Worm (Caenorhabditis elegans) whole organism, L2 larva: ENCODE data around the gene sru-42.

ENCODE experiments used
- C34F6.9 ChIP-seq: fragments of 150-350 bp; optimal IDR thresholded peaks from 2 replicates; lab custom pipeline; 2014; ENCODE audit warnings: missing biosample characterization, missing genetic modification characterization
- F13H6.1 ChIP-seq: sonication (generic microtip); optimal IDR thresholded peaks from 2 replicates; lab custom pipeline; 2016; ENCODE audit warnings: missing genetic modification characterization, missing compliant biosample characterization
- R02D3.7 ChIP-seq: fragments of 150-350 bp; optimal IDR thresholded peaks from 2 replicates; lab custom pipeline; 2014; ENCODE audit warnings: missing biosample characterization, missing genetic modification characterization
- Y55F3AM.14 ChIP-seq: fragments of 200-800 bp; sonication (Bioruptor generic); optimal IDR thresholded peaks from 2 replicates; lab custom pipeline; 2018; ENCODE audit warnings: mild to moderate bottlenecking, missing genetic modification characterization, missing compliant biosample characterization
- ZK546.5 ChIP-seq: sonication (generic microtip); optimal IDR thresholded peaks from 2 replicates; lab custom pipeline; 2017; ENCODE audit warnings: missing biosample characterization, missing genetic modification characterization
- alr-1 ChIP-seq: fragments of 150-350 bp; optimal IDR thresholded peaks from 2 replicates; lab custom pipeline; 2014; ENCODE audit warnings: missing biosample characterization, missing genetic modification characterization
- aly-2 ChIP-seq: fragments of 150-350 bp; optimal IDR thresholded peaks from 2 replicates; lab custom pipeline; 2014; ENCODE audit warnings: missing biosample characterization, missing genetic modification characterization
- ama-1 ChIP-seq: fragments of 150-350 bp; optimal IDR thresholded peaks from 2 replicates; lab custom pipeline; 2018; ENCODE audit warnings: inconsistent platforms
- blmp-1 ChIP-seq: sonication (generic microtip); optimal IDR thresholded peaks from 2 replicates; lab custom pipeline; 2017; ENCODE audit warnings: missing genetic modification characterization, mild to moderate bottlenecking, missing compliant biosample characterization, antibody characterized with exemption, moderate library complexity; ENCODE audit not compliant: insufficient read depth
- ceh-16 ChIP-seq: fragments of 150-350 bp; optimal IDR thresholded peaks from 2 replicates; lab custom pipeline; 2014; ENCODE audit warnings: missing biosample characterization, missing genetic modification characterization
- ceh-82 ChIP-seq: fragments of 150-350 bp; optimal IDR thresholded peaks from 2 replicates; lab custom pipeline; 2014; ENCODE audit warnings: missing biosample characterization, missing genetic modification characterization
- crh-2 ChIP-seq: sonication (generic microtip); optimal IDR thresholded peaks from 2 replicates; lab custom pipeline; 2017; ENCODE audit warnings: missing biosample characterization, missing genetic modification characterization
- dmd-4 ChIP-seq: sonication (generic microtip); optimal IDR thresholded peaks from 2 replicates; lab custom pipeline; 2017; ENCODE audit warnings: missing biosample characterization, missing genetic modification characterization
- egl-27 ChIP-seq: sonication (generic microtip); optimal IDR thresholded peaks from 3 replicates; lab custom pipeline; 2017; ENCODE audit warnings: missing biosample characterization, missing genetic modification reagents, missing genetic modification characterization
- elt-1 ChIP-seq: fragments of 150-350 bp; optimal IDR thresholded peaks from 2 replicates; lab custom pipeline; 2014; ENCODE audit warnings: missing biosample characterization, missing genetic modification characterization
- elt-3 ChIP-seq: sonication (generic microtip); optimal IDR thresholded peaks from 2 replicates; lab custom pipeline; 2017; ENCODE audit warnings: missing biosample characterization, missing genetic modification characterization
- fos-1 ChIP-seq: fragments of 150-350 bp; optimal IDR thresholded peaks from 2 replicates; lab custom pipeline; 2014; ENCODE audit warnings: missing biosample characterization, missing genetic modification characterization
- gmeb-1 ChIP-seq: fragments of 150-350 bp; optimal IDR thresholded peaks from 2 replicates; lab custom pipeline; 2014; ENCODE audit warnings: missing biosample characterization, missing genetic modification characterization
- lin-11 ChIP-seq: fragments of 150-350 bp; sonication (generic microtip); optimal IDR thresholded peaks from 2 replicates; lab custom pipeline; 2014; ENCODE audit warnings: missing biosample characterization, missing genetic modification characterization, inconsistent platforms, mixed read lengths
- lin-13 ChIP-seq: fragments of 150-350 bp; optimal IDR thresholded peaks from 2 replicates; lab custom pipeline; 2014; ENCODE audit warnings: missing biosample characterization, missing genetic modification reagents, missing genetic modification characterization
- lin-39 ChIP-seq: fragments of 150-350 bp; optimal IDR thresholded peaks from 2 replicates; lab custom pipeline; 2014; ENCODE audit warnings: missing biosample characterization, missing genetic modification reagents, missing genetic modification characterization
- lsy-2 ChIP-seq, 2 experiments: fragments of 150-350 bp in 1 of 2; sonication (generic microtip) in 1 of 2; optimal IDR thresholded peaks; 2 replicates each; lab custom pipeline; 2014 to 2017; ENCODE audit warnings: missing biosample characterization in 2 of 2, missing genetic modification characterization in 2 of 2
- mab-5 ChIP-seq: fragments of 150-350 bp; optimal IDR thresholded peaks from 2 replicates; lab custom pipeline; 2014; ENCODE audit warnings: missing biosample characterization, missing genetic modification characterization
- mbf-1 ChIP-seq: sonication (generic microtip); optimal IDR thresholded peaks from 2 replicates; lab custom pipeline; 2017; ENCODE audit warnings: missing biosample characterization, missing genetic modification characterization
- mdl-1 ChIP-seq, 2 experiments: fragments of 150-350 bp in 1 of 2; sonication (generic microtip) in 1 of 2; optimal IDR thresholded peaks; 2 replicates each; lab custom pipeline; 2017; ENCODE audit warnings: missing biosample characterization in 2 of 2, missing genetic modification characterization in 2 of 2
- nhr-10 ChIP-seq: sonication (generic microtip); optimal IDR thresholded peaks from 2 replicates; lab custom pipeline; 2017; ENCODE audit warnings: missing biosample characterization, missing genetic modification characterization
- nhr-11 ChIP-seq: fragments of 150-350 bp; optimal IDR thresholded peaks from 2 replicates; lab custom pipeline; 2014; ENCODE audit warnings: missing biosample characterization, missing genetic modification characterization
- nhr-12 ChIP-seq: fragments of 150-350 bp; optimal IDR thresholded peaks from 2 replicates; lab custom pipeline; 2014; ENCODE audit warnings: missing biosample characterization, missing genetic modification characterization
- nhr-129 ChIP-seq: fragments of 150-350 bp; optimal IDR thresholded peaks from 2 replicates; lab custom pipeline; 2014; ENCODE audit warnings: missing biosample characterization, missing genetic modification characterization
- nhr-21 ChIP-seq: fragments of 150-350 bp; optimal IDR thresholded peaks from 2 replicates; lab custom pipeline; 2014; ENCODE audit warnings: missing biosample characterization, missing genetic modification characterization
- nhr-23 ChIP-seq: fragments of 150-350 bp; optimal IDR thresholded peaks from 2 replicates; lab custom pipeline; 2014; ENCODE audit warnings: missing biosample characterization, missing genetic modification reagents, missing genetic modification characterization
- nhr-237 ChIP-seq: fragments of 150-350 bp; optimal IDR thresholded peaks from 2 replicates; lab custom pipeline; 2014; ENCODE audit warnings: missing biosample characterization, missing genetic modification characterization
- nhr-25 ChIP-seq: fragments of 150-350 bp; sonication (generic microtip); optimal IDR thresholded peaks from 3 replicates; lab custom pipeline; 2014; ENCODE audit warnings: missing biosample characterization, missing genetic modification characterization
- nhr-6 ChIP-seq: fragments of 150-350 bp; optimal IDR thresholded peaks from 2 replicates; lab custom pipeline; 2014; ENCODE audit warnings: missing biosample characterization, missing genetic modification characterization
- nhr-77 ChIP-seq: fragments of 150-350 bp; optimal IDR thresholded peaks from 2 replicates; lab custom pipeline; 2014; ENCODE audit warnings: missing biosample characterization, missing genetic modification characterization
- peb-1 ChIP-seq: fragments of 150-350 bp; optimal IDR thresholded peaks from 2 replicates; lab custom pipeline; 2014; ENCODE audit warnings: missing biosample characterization, missing genetic modification characterization
- sem-4 ChIP-seq: fragments of 150-350 bp; optimal IDR thresholded peaks from 2 replicates; lab custom pipeline; 2014; ENCODE audit warnings: missing biosample characterization, missing genetic modification reagents, missing genetic modification characterization
- skn-1 ChIP-seq: sonication (generic microtip); optimal IDR thresholded peaks from 2 replicates; lab custom pipeline; 2017; ENCODE audit warnings: missing biosample characterization, missing genetic modification characterization
- sma-3 ChIP-seq: sonication (generic microtip); optimal IDR thresholded peaks from 2 replicates; lab custom pipeline; 2016; ENCODE audit warnings: missing genetic modification reagents, missing genetic modification characterization, missing compliant biosample characterization
- sma-9 ChIP-seq, 2 experiments: fragments of 150-350 bp in 1 of 2; sonication (generic microtip) in 1 of 2; optimal IDR thresholded peaks; 2 replicates each; lab custom pipeline; 2014 to 2016; ENCODE audit warnings: missing genetic modification characterization in 2 of 2, mild to moderate bottlenecking in 1 of 2, missing biosample characterization in 1 of 2, missing compliant biosample characterization in 1 of 2, missing genetic modification reagents in 1 of 2, moderate library complexity in 1 of 2
- snpc-4 ChIP-seq: fragments of 150-350 bp; optimal IDR thresholded peaks from 2 replicates; lab custom pipeline; 2014; ENCODE audit warnings: missing biosample characterization, missing genetic modification characterization
- unc-39 ChIP-seq: fragments of 150-350 bp; optimal IDR thresholded peaks from 2 replicates; lab custom pipeline; 2014; ENCODE audit warnings: missing biosample characterization, missing genetic modification characterization
- unc-55 ChIP-seq: fragments of 150-350 bp; sonication (generic microtip); optimal IDR thresholded peaks from 3 replicates; lab custom pipeline; 2014; ENCODE audit warnings: missing biosample characterization, missing genetic modification reagents, missing genetic modification characterization
- unc-62 ChIP-seq: fragments of 150-350 bp; optimal IDR thresholded peaks from 2 replicates; lab custom pipeline; 2014; ENCODE audit warnings: missing biosample characterization, missing genetic modification reagents, missing genetic modification characterization
- zag-1 ChIP-seq: fragments of 150-350 bp; optimal IDR thresholded peaks from 2 replicates; lab custom pipeline; 2014; ENCODE audit warnings: missing biosample characterization, missing genetic modification characterization
- ztf-1 ChIP-seq: fragments of 200-800 bp; sonication (Bioruptor generic); conservative IDR thresholded peaks from 2 replicates; pipeline ENCODE4 v1.3.6; 2022; ENCODE audit warnings: missing genetic modification characterization, missing compliant biosample characterization
- ztf-11 ChIP-seq: sonication (generic microtip); optimal IDR thresholded peaks from 2 replicates; lab custom pipeline; 2017; ENCODE audit warnings: missing biosample characterization, missing genetic modification characterization
- ztf-4 ChIP-seq: fragments of 150-350 bp; optimal IDR thresholded peaks from 2 replicates; lab custom pipeline; 2014; ENCODE audit warnings: missing biosample characterization, missing genetic modification characterization

The sru-42 gene

DNA sequence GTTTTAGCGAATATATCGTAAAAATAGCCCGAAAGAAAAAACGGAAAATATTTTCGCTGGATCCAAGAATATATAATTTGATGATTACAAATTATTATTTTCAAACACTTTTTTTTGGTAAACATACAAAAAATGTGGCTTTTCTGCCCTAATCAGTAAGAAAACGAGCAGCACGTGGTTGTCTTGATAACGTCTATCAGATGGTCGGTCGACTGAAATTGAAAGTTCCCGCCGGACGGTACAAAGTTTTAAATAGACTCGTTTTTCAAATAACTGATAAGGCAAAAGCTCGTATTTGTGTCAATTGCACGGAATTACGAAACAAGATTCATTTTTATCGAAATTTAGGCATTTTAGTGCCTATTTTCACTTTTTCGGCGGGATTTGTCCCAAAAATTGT, 16.5 kb downstream of the sru-42 start:
- TF ChIP-seq nhr-11 (tag; lab: Kevin White, UChicago) (no peak), zag-1 (tag; lab: Kevin White, UChicago) (no peak), lin-11 (tag; lab: Kevin White, UChicago) (no peak), mdl-1 (tag; optimal IDR thresholded peaks at IDR 0.05; lab: Kevin White, UChicago) (peak in 1 of 2 experiments; percentile 67), nhr-77 (tag; lab: Kevin White, UChicago) (no peak), egl-27 (no peak), snpc-4 (no peak), nhr-10 (tag; lab: Kevin White, UChicago) (no peak), R02D3.7 (tag; lab: Kevin White, UChicago) (no peak), skn-1 (tag; lab: Kevin White, UChicago) (peak; percentile 46), unc-62 (GFP tag; lab: Kevin White, UChicago) (no peak), aly-2 (tag; lab: Kevin White, UChicago) (no peak), lsy-2 (tag; optimal IDR thresholded peaks at IDR 0.05; lab: Kevin White, UChicago) (no peak), lin-39 (tag; lab: Kevin White, UChicago) (no peak), unc-39 (tag; lab: Kevin White, UChicago) (no peak), Y55F3AM.14 (GFP tag; lab: Kevin White, UChicago) (no peak), crh-2 (peak; percentile 72), dmd-4 (tag; lab: Kevin White, UChicago) (no peak), ztf-1 (GFP tag; lab: Robert Waterston, UW) (no peak), nhr-6 (no peak), ceh-82 (tag; lab: Kevin White, UChicago) (no peak), F13H6.1 (peak; percentile 66), gmeb-1 (tag; lab: Kevin White, UChicago) (peak; percentile 65), sem-4 (tag; lab: Kevin White, UChicago) (no peak), ztf-11 (no peak), nhr-129 (tag; lab: Kevin White, UChicago) (no peak), ztf-4 (tag; lab: Kevin White, UChicago) (no peak), elt-1 (tag; lab: Kevin White, UChicago) (no peak), fos-1 (tag; lab: Kevin White, UChicago) (peak; percentile 82), nhr-25 (no peak), nhr-12 (tag; lab: Kevin White, UChicago) (no peak), unc-55 (GFP tag; lab: Kevin White, UChicago) (no peak), ZK546.5 (tag; lab: Kevin White, UChicago) (no peak), sma-3 (GFP tag; lab: Kevin White, UChicago) (peak; percentile 33), alr-1 (tag; lab: Kevin White, UChicago) (no peak), nhr-237 (tag; lab: Kevin White, UChicago) (no peak), nhr-21 (tag; lab: Kevin White, UChicago) (no peak), mbf-1 (tag; lab: Kevin White, UChicago) (no peak), ama-1 (no peak), elt-3 (tag; lab: Kevin White, UChicago) (no peak), C34F6.9 (tag; lab: Kevin White, UChicago) (no peak), nhr-23 (tag; lab: Kevin White, UChicago) (no peak), ceh-16 (tag; lab: Kevin White, UChicago) (no peak), lin-13 (GFP tag; lab: Kevin White, UChicago) (no peak), peb-1 (tag; lab: Kevin White, UChicago) (no peak), blmp-1 (tag; lab: Kevin White, UChicago) (peak; percentile 67), sma-9 (GFP tag; optimal IDR thresholded peaks at IDR 0.05; lab: Kevin White, UChicago) (peak; percentile 85), sma-9 (tag; optimal IDR thresholded peaks at IDR 0.05; lab: Kevin White, UChicago) (no peak), mab-5 (no peak)
